Fruit fly (Drosophila melanogaster) whole organism, embryonic: ENCODE data around the gene mTerf3.

ENCODE experiments used
- Adf1 ChIP-seq: fragments of 200-800 bp; sonication (Bioruptor generic); IDR thresholded peaks from 2 replicates; pipeline ENCODE4 v1.3.6; 2022; ENCODE audit warnings: missing biosample characterization, missing genetic modification characterization
- Bdp1 ChIP-seq: fragments of 200-800 bp; sonication (Bioruptor generic); optimal IDR thresholded peaks from 3 replicates; lab custom pipeline; 2016; ENCODE audit warnings: missing biosample characterization, missing genetic modification characterization
- Bgb ChIP-seq: fragments of 200-800 bp; sonication (Bioruptor generic); IDR thresholded peaks from 2 replicates; pipeline ENCODE4 v1.3.6; 2022; ENCODE audit warnings: missing biosample characterization, missing genetic modification characterization; ENCODE audit not compliant: partially characterized antibody
- C15 ChIP-seq: fragments of 200-800 bp; sonication (Bioruptor generic); IDR thresholded peaks from 3 replicates; pipeline ENCODE4 v1.3.6; 2022; ENCODE audit warnings: missing biosample characterization, missing genetic modification characterization
- CG10462 ChIP-seq: fragments of 200-800 bp; sonication (Bioruptor generic); optimal IDR thresholded peaks from 2 replicates; lab custom pipeline; 2016; ENCODE audit warnings: missing biosample characterization, missing genetic modification characterization
- CG12071 ChIP-seq: fragments of 200-800 bp; sonication (Bioruptor generic); optimal IDR thresholded peaks from 3 replicates; lab custom pipeline; 2018; ENCODE audit warnings: missing biosample characterization, mild to moderate bottlenecking, missing genetic modification characterization
- CG12104 ChIP-seq: fragments of 200-800 bp; sonication (Bioruptor generic); optimal IDR thresholded peaks from 3 replicates; lab custom pipeline; 2016; ENCODE audit warnings: missing biosample characterization, missing genetic modification characterization
- CG12236 ChIP-seq: fragments of 200-800 bp; sonication (Bioruptor generic); optimal IDR thresholded peaks from 2 replicates; lab custom pipeline; 2016; ENCODE audit warnings: missing biosample characterization, missing genetic modification characterization
- CG12942 ChIP-seq: fragments of 200-800 bp; sonication (Bioruptor generic); optimal IDR thresholded peaks from 3 replicates; lab custom pipeline; 2016; ENCODE audit warnings: missing biosample characterization, missing genetic modification characterization
- CG13624 ChIP-seq: fragments of 200-800 bp; sonication (Bioruptor generic); optimal IDR thresholded peaks from 2 replicates; lab custom pipeline; 2016; ENCODE audit warnings: missing biosample characterization, missing genetic modification characterization
- CG14050 ChIP-seq: fragments of 200-800 bp; sonication (Bioruptor generic); IDR thresholded peaks from 3 replicates; pipeline ENCODE4 v1.3.6; 2022; ENCODE audit warnings: missing biosample characterization, missing genetic modification characterization
- CG14710 ChIP-seq: fragments of 200-800 bp; sonication (Bioruptor generic); optimal IDR thresholded peaks from 3 replicates; lab custom pipeline; 2019; ENCODE audit warnings: missing biosample characterization, mild to moderate bottlenecking, missing genetic modification characterization, moderate library complexity
- CG16815 ChIP-seq: fragments of 200-800 bp; sonication (Bioruptor generic); optimal IDR thresholded peaks from 3 replicates; lab custom pipeline; 2017; ENCODE audit warnings: missing biosample characterization, mild to moderate bottlenecking, missing genetic modification characterization
- CG2875 ChIP-seq: fragments of 200-800 bp; sonication (Bioruptor generic); optimal IDR thresholded peaks from 2 replicates; lab custom pipeline; 2017; ENCODE audit warnings: missing biosample characterization, mild to moderate bottlenecking, missing genetic modification characterization, missing genetic modification reagents
- CG2889 ChIP-seq: fragments of 200-800 bp; sonication (Bioruptor generic); IDR thresholded peaks from 3 replicates; pipeline ENCODE4 v1.3.6; 2022; ENCODE audit warnings: missing biosample characterization, missing genetic modification characterization
- CG30403 ChIP-seq: fragments of 200-800 bp; sonication (Bioruptor generic); optimal IDR thresholded peaks from 3 replicates; lab custom pipeline; 2016; ENCODE audit warnings: missing biosample characterization, missing genetic modification characterization
- CG31365 ChIP-seq: fragments of 200-800 bp; sonication (Bioruptor generic); optimal IDR thresholded peaks from 2 replicates; lab custom pipeline; 2018; ENCODE audit warnings: missing biosample characterization, mild to moderate bottlenecking, missing genetic modification characterization
- CG3726 ChIP-seq: fragments of 200-800 bp; sonication (Bioruptor generic); IDR thresholded peaks from 3 replicates; pipeline ENCODE4, ENCODE4 v1.3.6; 2022; ENCODE audit warnings: missing biosample characterization, missing genetic modification characterization
- CG4617 ChIP-seq: fragments of 200-800 bp; sonication (Bioruptor generic); optimal IDR thresholded peaks from 3 replicates; lab custom pipeline; 2016; ENCODE audit warnings: missing biosample characterization, missing genetic modification characterization, borderline replicate concordance
- CG5180 ChIP-seq: fragments of 200-800 bp; sonication (Bioruptor generic); optimal IDR thresholded peaks from 3 replicates; lab custom pipeline; 2017; ENCODE audit warnings: missing biosample characterization, missing genetic modification characterization, mild to moderate bottlenecking, moderate library complexity, missing genetic modification reagents
- CG5953 ChIP-seq: fragments of 200-800 bp; sonication (Bioruptor generic); IDR thresholded peaks from 2 replicates; pipeline ENCODE4 v1.3.6; 2022; ENCODE audit warnings: missing biosample characterization, missing genetic modification characterization
- CG7786 ChIP-seq: fragments of 200-800 bp; sonication (Bioruptor generic); optimal IDR thresholded peaks from 2 replicates; lab custom pipeline; 2016; ENCODE audit warnings: missing biosample characterization, missing genetic modification characterization
- CG9215 ChIP-seq: fragments of 200-800 bp; sonication (Bioruptor generic); IDR thresholded peaks from 2 replicates; pipeline ENCODE4 v1.3.6; 2022; ENCODE audit warnings: missing biosample characterization, missing genetic modification characterization
- CG9797 ChIP-seq: fragments of 200-800 bp; sonication (Bioruptor generic); optimal IDR thresholded peaks from 3 replicates; lab custom pipeline; 2018; ENCODE audit warnings: missing biosample characterization, mild to moderate bottlenecking, missing genetic modification characterization
- E2f1 ChIP-seq: fragments of 200-800 bp; sonication (Bioruptor generic); IDR thresholded peaks from 2 replicates; pipeline ENCODE4 v1.3.6; 2022; ENCODE audit warnings: missing biosample characterization, missing genetic modification characterization
- HLH3B ChIP-seq: fragments of 200-800 bp; sonication (Bioruptor generic); IDR thresholded peaks from 2 replicates; pipeline ENCODE4 v1.3.6; 2022; ENCODE audit warnings: missing biosample characterization, missing genetic modification characterization
- Hr78 ChIP-seq, 2 experiments: fragments of 200-800 bp in 1 of 2; fragments of >200 bp in 1 of 2; sonication (Bioruptor generic) in 1 of 2; optimal IDR thresholded peaks; 2 replicates each; lab custom pipeline; 2017 to 2019; ENCODE audit warnings: missing biosample characterization in 2 of 2, missing genetic modification characterization in 2 of 2, mild to moderate bottlenecking in 1 of 2, moderate library complexity in 1 of 2
- Jarid2 ChIP-seq: fragments of 200-800 bp; sonication (Bioruptor generic); optimal IDR thresholded peaks from 3 replicates; lab custom pipeline; 2017; ENCODE audit warnings: mild to moderate bottlenecking, missing biosample characterization, missing genetic modification reagents, missing genetic modification characterization
- MESR4 ChIP-seq: fragments of 200-800 bp; sonication (Bioruptor generic); optimal IDR thresholded peaks from 2 replicates; lab custom pipeline; 2018; ENCODE audit warnings: missing biosample characterization, mild to moderate bottlenecking, missing genetic modification characterization, moderate library complexity
- Mes4 ChIP-seq: fragments of 200-800 bp; sonication (Bioruptor generic); optimal IDR thresholded peaks from 2 replicates; lab custom pipeline; 2016; ENCODE audit warnings: missing biosample characterization, missing genetic modification characterization
- Usf ChIP-seq: fragments of 200-800 bp; sonication (Bioruptor generic); optimal IDR thresholded peaks from 2 replicates; lab custom pipeline; 2017; ENCODE audit warnings: missing genotype, missing biosample characterization, missing genetic modification characterization
- btn ChIP-seq: fragments of 200-800 bp; sonication (Bioruptor generic); optimal IDR thresholded peaks from 2 replicates; lab custom pipeline; 2016; ENCODE audit warnings: missing biosample characterization, missing genetic modification characterization
- caup ChIP-seq: fragments of 200-800 bp; sonication (Bioruptor generic); optimal IDR thresholded peaks from 3 replicates; lab custom pipeline; 2017; ENCODE audit warnings: missing biosample characterization, mild to moderate bottlenecking, missing genetic modification characterization, moderate library complexity; ENCODE audit not compliant: severe bottlenecking
- ci ChIP-seq: fragments of 200-800 bp; sonication (Bioruptor generic); IDR thresholded peaks from 3 replicates; pipeline ENCODE4 v1.3.6; 2022; ENCODE audit warnings: missing biosample characterization, missing genetic modification characterization
- dpn ChIP-seq, 2 experiments: fragments of 200-800 bp; sonication (Bioruptor generic); optimal IDR thresholded peaks; 3 replicates each; lab custom pipeline; 2016; ENCODE audit warnings: missing biosample characterization in 2 of 2, missing genetic modification characterization in 2 of 2
- gsb ChIP-seq: fragments of 200-800 bp; sonication (Bioruptor generic); IDR thresholded peaks from 2 replicates; pipeline ENCODE4 v1.3.6; 2022; ENCODE audit warnings: missing biosample characterization, missing genetic modification characterization
- gt ChIP-seq: fragments of 200-800 bp; sonication (Bioruptor generic); IDR thresholded peaks from 2 replicates; pipeline ENCODE4 v1.3.6; 2022; ENCODE audit warnings: missing biosample characterization, missing genetic modification characterization
- jing ChIP-seq: fragments of 200-800 bp; sonication (Bioruptor generic); optimal IDR thresholded peaks from 2 replicates; lab custom pipeline; 2018; ENCODE audit warnings: missing biosample characterization, mild to moderate bottlenecking, missing genetic modification characterization
- lov ChIP-seq, 2 experiments: fragments of 200-800 bp in 1 of 2; fragments of >200 bp in 1 of 2; sonication (Bioruptor generic) in 1 of 2; IDR thresholded peaks in 1 of 2; optimal IDR thresholded peaks in 1 of 2; 2 replicates in 1 of 2; 3 replicates in 1 of 2; pipeline versions ENCODE4 v1.3.6 to Lab custom; 2017 to 2022; ENCODE audit warnings: missing biosample characterization in 1 of 2, missing genetic modification characterization in 1 of 2
- oc ChIP-seq: fragments of 200-800 bp; sonication (Bioruptor generic); optimal IDR thresholded peaks from 2 replicates; lab custom pipeline; 2018; ENCODE audit warnings: missing biosample characterization, mild to moderate bottlenecking, missing genetic modification characterization, moderate library complexity
- pros ChIP-seq: fragments of 200-800 bp; sonication (Bioruptor generic); optimal IDR thresholded peaks from 3 replicates; lab custom pipeline; 2019; ENCODE audit warnings: missing biosample characterization, mild to moderate bottlenecking, missing genetic modification characterization, moderate library complexity
- psq ChIP-seq: fragments of 200-800 bp; sonication (Bioruptor generic); optimal IDR thresholded peaks from 2 replicates; lab custom pipeline; 2017; ENCODE audit warnings: missing biosample characterization, missing genetic modification characterization
- pzg ChIP-seq: fragments of 200-800 bp; sonication (Bioruptor generic); optimal IDR thresholded peaks from 3 replicates; lab custom pipeline; 2018; ENCODE audit warnings: missing biosample characterization, mild to moderate bottlenecking, missing genetic modification characterization, moderate library complexity
- sima ChIP-seq: fragments of 200-800 bp; sonication (Bioruptor generic); optimal IDR thresholded peaks from 2 replicates; lab custom pipeline; 2016; ENCODE audit warnings: missing biosample characterization, missing genetic modification characterization
- slbo ChIP-seq: fragments of 200-800 bp; sonication (Bioruptor generic); IDR thresholded peaks from 2 replicates; pipeline ENCODE4 v1.3.6; 2022; ENCODE audit warnings: missing biosample characterization, missing genetic modification characterization
- sob ChIP-seq: fragments of 200-800 bp; sonication (Bioruptor generic); IDR thresholded peaks from 2 replicates; pipeline ENCODE4 v1.3.6; 2022; ENCODE audit warnings: missing biosample characterization, missing genetic modification characterization
- sqz ChIP-seq: fragments of 200-800 bp; sonication (Bioruptor generic); optimal IDR thresholded peaks from 3 replicates; lab custom pipeline; 2018; ENCODE audit warnings: missing biosample characterization, mild to moderate bottlenecking, missing genetic modification characterization
- tx ChIP-seq: fragments of 200-800 bp; sonication (Bioruptor generic); optimal IDR thresholded peaks from 2 replicates; lab custom pipeline; 2016; ENCODE audit warnings: missing biosample characterization, missing genetic modification characterization
- zen ChIP-seq: fragments of 200-800 bp; sonication (Bioruptor generic); optimal IDR thresholded peaks from 3 replicates; lab custom pipeline; 2018; ENCODE audit warnings: missing biosample characterization, mild to moderate bottlenecking, missing genetic modification characterization, moderate library complexity

The mTerf3 gene

dm6 chr3L:20526196-20526740 is 5.7 kb upstream of the mTerf3 start, which contains the start of gene Nubp2 (continued):
- TF ChIP-seq dpn (GFP tag; optimal IDR thresholded peaks at IDR 0.05; lab: Kevin White, UChicago), result peak; percentile 96 to 97
- no peak; the same call in 1 of the 3 replicates for TF ChIP-seq CG2889
- TF ChIP-seq Bgb (GFP tag; lab: Robert Waterston, UW), result no peak
- TF ChIP-seq C15, result peak; percentile 75; the same call in 2 of the 3 replicates
- TF ChIP-seq CG16815 (GFP tag; lab: Kevin White, UChicago), result peak; percentile 96
- peak; percentile 99 for TF ChIP-seq CG30403 (GFP tag; lab: Kevin White, UChicago)
- peak; percentile 94 for TF ChIP-seq sob (GFP tag; lab: Robert Waterston, UW)
- peak; percentile 96 for TF ChIP-seq CG12942 (GFP tag; lab: Kevin White, UChicago)
- peak; percentile 93 for TF ChIP-seq Usf (GFP tag; lab: Kevin White, UChicago)
- peak; percentile 51 for TF ChIP-seq CG31365 (tag; lab: Kevin White, UChicago)
- TF ChIP-seq btn (GFP tag; lab: Kevin White, UChicago), result peak; percentile 51
- peak; percentile 86 for TF ChIP-seq oc (tag; lab: Kevin White, UChicago)
- TF ChIP-seq Jarid2 (GFP tag; lab: Kevin White, UChicago), result peak; percentile 71
- peak; percentile 86 for TF ChIP-seq gsb (GFP tag; lab: Robert Waterston, UW)
- TF ChIP-seq tx (GFP tag; lab: Kevin White, UChicago), result peak; percentile 92
- TF ChIP-seq CG14050, result peak; percentile 88
- peak; percentile 92 for TF ChIP-seq CG13624 (GFP tag; lab: Kevin White, UChicago)
- peak; percentile 65; the same call in 1 of the 2 replicates for TF ChIP-seq CG5953 (GFP tag; lab: Robert Waterston, UW)
- TF ChIP-seq caup (GFP tag; lab: Kevin White, UChicago), result peak; percentile 93
- TF ChIP-seq psq (GFP tag; lab: Kevin White, UChicago), result peak; percentile 85
- peak; percentile 76 for TF ChIP-seq CG2875 (GFP tag; lab: Kevin White, UChicago)
- TF ChIP-seq CG10462 (GFP tag; lab: Kevin White, UChicago), result peak; percentile 91
- TF ChIP-seq slbo (GFP tag; lab: Robert Waterston, UW), result peak; percentile 96
- peak in 1 of 2 experiments; percentile 85 for TF ChIP-seq Hr78 (GFP tag; optimal IDR thresholded peaks at IDR 0.05; lab: Kevin White, UChicago)
- TF ChIP-seq CG4617 (GFP tag; lab: Kevin White, UChicago), result peak; percentile 94
- peak; percentile 87 for TF ChIP-seq ci (GFP tag; lab: Robert Waterston, UW)
- TF ChIP-seq HLH3B, result peak; percentile 90
- peak; percentile 40 for TF ChIP-seq CG9797 (GFP tag; lab: Kevin White, UChicago)
- peak; percentile 41 for TF ChIP-seq MESR4 (GFP tag; lab: Kevin White, UChicago)
- peak; percentile 96 for TF ChIP-seq zen (tag; lab: Kevin White, UChicago)
- TF ChIP-seq CG9215, result peak; percentile 94
- TF ChIP-seq CG12071 (GFP tag; lab: Kevin White, UChicago), result peak; percentile 81
- TF ChIP-seq E2f1 (GFP tag; lab: Robert Waterston, UW), result peak; percentile 92
- peak; percentile 80 for TF ChIP-seq CG5180
- peak; percentile 88 for TF ChIP-seq CG12236 (GFP tag; lab: Kevin White, UChicago)
- TF ChIP-seq CG14710 (tag; lab: Kevin White, UChicago), result peak; percentile 97
- peak; percentile 90 for TF ChIP-seq CG7786 (GFP tag; lab: Kevin White, UChicago)
- peak; percentile 87 for TF ChIP-seq Mes4 (GFP tag; lab: Kevin White, UChicago)
- TF ChIP-seq sqz (GFP tag; lab: Kevin White, UChicago), result peak; percentile 90
- peak; percentile 65 for TF ChIP-seq pzg (GFP tag; lab: Kevin White, UChicago)
- peak; percentile 87; the same call in 1 of the 3 replicates for TF ChIP-seq CG3726 (GFP tag; lab: Robert Waterston, UW)
- peak; percentile 78 for TF ChIP-seq Adf1 (GFP tag; lab: Robert Waterston, UW)
- TF ChIP-seq pros (GFP tag; lab: Kevin White, UChicago), result peak; percentile 53
- TF ChIP-seq CG12104 (GFP tag; lab: Kevin White, UChicago), result peak; percentile 95
- TF ChIP-seq gt, result peak; percentile 75
- TF ChIP-seq lov (optimal IDR thresholded peaks at IDR 0.05; lab: Kevin White, UChicago), result no peak
- TF ChIP-seq lov (GFP tag; IDR thresholded peaks at IDR 0.05; lab: Robert Waterston, UW), result no peak
- TF ChIP-seq Bdp1, result peak; percentile 88
- TF ChIP-seq jing, result peak; percentile 85
- TF ChIP-seq sima (GFP tag; lab: Kevin White, UChicago), result peak; percentile 70
